Worm (Caenorhabditis elegans) whole organism, L4 larva: ENCODE data around the gene Y49F6B.8.

Experiments
- Y5F2A.4 ChIP-seq: fragments of 200-800 bp; sonication (Bioruptor generic); optimal IDR thresholded peaks from 2 replicates; lab custom pipeline; 2018; ENCODE audit warnings: mild to moderate bottlenecking, missing genetic modification characterization, missing compliant biosample characterization
- ceh-82 ChIP-seq: sonication (generic microtip); optimal IDR thresholded peaks from 2 replicates; lab custom pipeline; 2017; ENCODE audit warnings: missing biosample characterization, missing genetic modification characterization
- ctbp-1 ChIP-seq: fragments of 200-800 bp; sonication (Bioruptor generic); IDR thresholded peaks from 2 replicates; pipeline ENCODE4 v1.3.6; 2022; ENCODE audit warnings: missing genetic modification reagents, missing genetic modification characterization, missing compliant biosample characterization
- fkh-10 ChIP-seq: fragments of 150-350 bp; optimal IDR thresholded peaks from 2 replicates; lab custom pipeline; 2014; ENCODE audit warnings: missing biosample characterization, missing genetic modification reagents, missing genetic modification characterization
- jun-1 ChIP-seq: fragments of 150-350 bp; optimal IDR thresholded peaks from 2 replicates; lab custom pipeline; 2014; ENCODE audit warnings: missing biosample characterization, missing genetic modification reagents, missing genetic modification characterization
- lin-13 ChIP-seq: fragments of 150-350 bp; optimal IDR thresholded peaks from 2 replicates; lab custom pipeline; 2014; ENCODE audit warnings: missing biosample characterization, missing genetic modification reagents, missing genetic modification characterization
- lin-39 ChIP-seq: fragments of 150-350 bp; optimal IDR thresholded peaks from 2 replicates; lab custom pipeline; 2014; ENCODE audit warnings: missing biosample characterization, missing genetic modification reagents, missing genetic modification characterization
- lsy-2 ChIP-seq, 2 experiments: fragments of 150-350 bp in 1 of 2; sonication (generic microtip) in 1 of 2; optimal IDR thresholded peaks; 2 replicates each; lab custom pipeline; 2014 to 2017; ENCODE audit warnings: missing biosample characterization in 2 of 2, missing genetic modification characterization in 2 of 2
- mdl-1 ChIP-seq, 2 experiments: fragments of 150-350 bp in 1 of 2; sonication (generic microtip) in 1 of 2; optimal IDR thresholded peaks; 2 replicates each; lab custom pipeline; 2014 to 2017; ENCODE audit warnings: missing biosample characterization in 2 of 2, missing genetic modification characterization in 2 of 2
- mdt-29 ChIP-seq: fragments of 200-800 bp; sonication (Bioruptor generic); IDR thresholded peaks from 2 replicates; pipeline ENCODE4 v1.3.6; 2022; ENCODE audit warnings: missing genetic modification reagents, missing genetic modification characterization, missing compliant biosample characterization
- mes-2 ChIP-seq: sonication (generic microtip); optimal IDR thresholded peaks from 2 replicates; lab custom pipeline; 2016; ENCODE audit warnings: missing genotype, mild to moderate bottlenecking, missing genetic modification characterization, missing compliant biosample characterization; ENCODE audit not compliant: poor library complexity, severe bottlenecking
- saeg-2 ChIP-seq: fragments of 200-800 bp; sonication (Bioruptor generic); IDR thresholded peaks from 2 replicates; pipeline ENCODE4 v1.3.6; 2022; ENCODE audit warnings: missing genetic modification reagents, missing genetic modification characterization, missing compliant biosample characterization
- tra-1 ChIP-seq: fragments of 200-800 bp; sonication (Bioruptor generic); IDR thresholded peaks from 2 replicates; pipeline ENCODE4 v1.3.6; 2022; ENCODE audit warnings: missing genetic modification reagents, missing genetic modification characterization, missing compliant biosample characterization
- unc-130 ChIP-seq: sonication (generic microtip); optimal IDR thresholded peaks from 2 replicates; lab custom pipeline; 2016; ENCODE audit warnings: missing genetic modification reagents, missing genetic modification characterization, missing compliant biosample characterization

ce11 chrII:3515384-3516053, 34.0 kb upstream of the Y49F6B.8 start, which contains the start of the genes Y49F6B.14 and clec-125:
- TF ChIP-seq fkh-10 (GFP tag; lab: Kevin White, UChicago) (no peak), lsy-2 (tag; optimal IDR thresholded peaks at IDR 0.05; lab: Kevin White, UChicago) (no peak), ceh-82 (tag; lab: Kevin White, UChicago) (no peak), tra-1 (GFP tag; lab: Robert Waterston, UW) (no peak), saeg-2 (no peak), lin-13 (GFP tag; lab: Kevin White, UChicago) (no peak), Y5F2A.4 (GFP tag; lab: Kevin White, UChicago) (no peak), lin-39 (tag; lab: Kevin White, UChicago) (no peak), ctbp-1 (GFP tag; lab: Robert Waterston, UW) (no peak), mdt-29 (no peak), unc-130 (GFP tag; lab: Kevin White, UChicago) (no peak), mdl-1 (tag; optimal IDR thresholded peaks at IDR 0.05; lab: Kevin White, UChicago) (no peak), mes-2 (tag; lab: Kevin White, UChicago) (no peak), jun-1 (no peak)
